Fruit fly (Drosophila melanogaster): ENCODE data around the gene CG43759.

CG43759 gene

dm6 chrX:19077420-19077819 lies 147.3 kb downstream of the CG43759 start, which contains the start of gene CG7406:
Gene CG7406, plus strand, starts transcription at chrX:19077720.
- TF ChIP-seq CG10348 (GFP tag; IDR thresholded peaks at IDR 0.05) (no peak), CG17806 (tag; optimal IDR thresholded peaks at IDR 0.05) (no peak), Ets98B (GFP tag; IDR thresholded peaks at IDR 0.05) (no peak)
